Fruit fly (Drosophila melanogaster) ovary, adult (tissue): ENCODE measurements around the gene CG34296.

Source experiments
- CG17801 ChIP-seq: fragments of 200-800 bp; optimal IDR thresholded peaks from 2 replicates; lab custom pipeline; 2019; ENCODE audit warnings: missing biosample characterization, mild to moderate bottlenecking, missing genetic modification characterization, moderate library complexity; ENCODE audit not compliant: partially characterized antibody

CG34296 gene

DNA sequence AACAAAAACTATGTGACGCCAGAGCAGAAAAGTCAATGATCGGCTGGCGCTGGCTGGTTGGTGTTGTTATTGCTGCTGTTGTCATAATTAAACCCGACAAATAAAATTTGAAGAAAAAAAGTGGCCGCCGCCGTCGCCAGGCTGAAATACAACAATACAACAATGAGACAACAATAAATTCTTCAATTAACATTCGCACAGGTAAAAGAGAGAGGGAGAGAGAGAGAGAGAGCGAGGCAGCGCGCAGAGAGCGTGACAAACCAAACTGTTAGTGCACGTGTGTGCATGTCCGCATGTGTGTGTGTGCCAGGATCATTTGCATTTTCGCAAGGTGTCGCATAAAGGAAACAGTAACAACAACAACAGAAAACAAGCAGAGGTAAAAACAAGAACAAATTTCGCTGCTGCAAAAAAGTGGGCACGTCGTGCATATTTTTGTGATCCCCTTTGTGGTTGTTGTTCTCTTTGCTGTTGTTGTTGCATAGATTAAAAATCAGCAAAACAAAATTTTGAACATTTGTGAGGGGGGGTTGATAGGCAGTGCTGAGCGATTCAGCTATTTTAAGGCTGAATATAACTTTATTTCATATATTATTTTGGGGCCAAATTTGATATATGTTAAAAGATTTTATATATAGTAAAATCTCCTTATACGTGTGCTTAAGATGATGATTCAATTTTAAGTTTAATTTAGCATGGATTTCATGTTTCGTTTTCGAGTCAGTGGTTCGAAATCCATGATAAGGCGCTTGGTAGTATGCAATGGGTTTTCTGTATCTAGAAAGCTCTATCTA is 42.1 kb downstream of the CG34296 start:
- no peak for TF ChIP-seq CG17801

DNA sequence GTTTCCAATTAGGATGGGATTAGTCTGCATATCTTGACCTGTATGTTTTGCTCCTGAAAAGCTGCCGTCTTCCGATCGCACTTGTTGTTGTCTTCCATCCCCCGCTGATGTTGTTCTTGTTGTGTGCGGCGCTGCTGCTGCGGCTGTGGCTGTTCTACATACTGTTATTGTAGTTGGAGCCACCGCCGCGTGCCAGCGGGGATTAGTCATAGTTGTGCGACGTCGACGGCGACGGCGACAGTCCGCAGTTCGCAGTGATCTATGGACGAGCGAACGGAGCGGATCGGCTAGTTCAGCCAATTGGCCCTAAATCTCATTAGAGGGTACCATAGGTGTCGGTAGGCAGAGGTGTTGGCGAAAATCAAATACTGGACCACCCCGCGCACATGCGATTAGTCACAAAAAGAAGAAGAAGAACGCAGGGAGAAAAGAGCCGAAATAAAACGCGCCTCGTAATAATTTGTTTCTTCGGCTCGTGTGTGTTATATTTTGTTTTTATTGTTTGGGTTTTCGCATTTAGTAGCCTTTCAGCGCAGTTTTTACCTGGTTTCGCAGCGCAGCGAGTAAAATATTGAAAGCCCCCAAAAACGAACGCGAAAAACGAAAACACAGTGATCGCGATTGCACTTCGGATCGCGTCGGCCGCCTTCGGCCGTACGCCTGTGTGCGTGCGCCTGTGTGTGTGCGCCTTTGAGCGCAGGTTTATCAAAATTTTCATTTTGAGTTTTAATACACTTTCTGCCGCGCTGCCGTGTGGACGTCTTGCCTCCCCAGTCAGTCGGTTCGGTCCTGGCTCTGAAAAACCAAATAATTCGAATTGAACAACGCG is 43.1 kb downstream of the CG34296 start, which contains the start of gene kay:
Gene kay, plus strand, starts transcription at position 729 of the 829 bp plus-strand sequence.
- TF ChIP-seq CG17801: no peak

DNA sequence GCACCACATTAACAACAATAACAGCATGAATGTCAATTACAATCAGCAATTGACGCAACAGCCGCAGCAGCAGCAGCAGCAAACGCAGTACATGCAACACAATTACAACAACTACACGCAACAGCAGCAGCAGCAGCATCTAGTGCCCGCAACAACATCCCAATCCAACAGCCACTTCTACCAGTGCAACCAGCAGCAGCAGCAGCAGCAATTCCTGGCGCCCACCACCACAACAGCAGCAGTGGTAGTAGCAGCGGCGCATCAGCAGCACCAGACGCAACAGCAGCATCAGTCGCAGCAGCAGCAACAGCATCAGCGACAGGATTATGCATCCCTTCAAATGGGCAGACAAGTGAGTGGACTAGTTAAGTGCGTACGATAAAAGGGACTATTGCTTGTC is 44.9 kb downstream of the CG34296 start:
- TF ChIP-seq CG17801: no peak

DNA sequence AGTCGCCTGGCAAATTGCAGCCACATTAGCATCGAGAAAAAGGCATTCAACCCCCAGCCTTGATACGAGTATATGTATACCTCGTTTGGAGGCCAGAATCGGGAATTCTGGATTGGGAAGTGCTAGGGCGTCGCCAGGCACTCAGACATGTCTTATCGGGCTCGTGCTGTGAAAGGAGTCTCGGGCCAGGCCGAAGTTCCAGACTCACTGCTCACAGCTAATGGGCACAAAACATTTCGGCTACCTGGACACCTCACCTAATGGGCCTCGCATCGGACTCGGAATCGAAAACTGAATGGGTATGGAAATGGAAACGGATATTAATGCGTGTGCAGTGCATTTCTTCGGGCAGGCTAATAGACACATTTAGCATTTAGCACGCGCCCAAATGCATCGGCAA is 48.6 kb downstream of the CG34296 start:
- TF ChIP-seq CG17801: no peak

DNA sequence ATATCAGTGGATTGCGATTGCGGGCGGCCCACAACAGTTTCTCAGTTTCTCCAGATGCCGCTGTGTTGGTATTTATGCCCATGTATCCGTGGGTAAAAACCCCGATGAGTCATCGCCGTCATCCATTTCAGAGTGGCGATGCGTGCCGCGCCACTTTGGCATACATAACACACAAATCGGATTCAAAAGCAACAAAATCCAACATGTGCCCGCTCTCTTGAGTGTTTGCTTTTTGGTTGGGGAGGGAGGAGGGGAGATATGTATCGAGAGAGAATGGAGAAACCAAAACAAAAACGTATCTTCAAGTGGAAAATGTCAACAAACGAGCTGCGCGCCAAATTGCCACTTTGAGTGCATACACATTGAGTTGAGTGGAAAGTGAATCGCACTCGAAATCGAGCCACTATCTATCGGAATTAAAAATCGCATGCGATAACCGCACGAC is 49.3 kb downstream of the CG34296 start:
- TF ChIP-seq CG17801: no peak

DNA sequence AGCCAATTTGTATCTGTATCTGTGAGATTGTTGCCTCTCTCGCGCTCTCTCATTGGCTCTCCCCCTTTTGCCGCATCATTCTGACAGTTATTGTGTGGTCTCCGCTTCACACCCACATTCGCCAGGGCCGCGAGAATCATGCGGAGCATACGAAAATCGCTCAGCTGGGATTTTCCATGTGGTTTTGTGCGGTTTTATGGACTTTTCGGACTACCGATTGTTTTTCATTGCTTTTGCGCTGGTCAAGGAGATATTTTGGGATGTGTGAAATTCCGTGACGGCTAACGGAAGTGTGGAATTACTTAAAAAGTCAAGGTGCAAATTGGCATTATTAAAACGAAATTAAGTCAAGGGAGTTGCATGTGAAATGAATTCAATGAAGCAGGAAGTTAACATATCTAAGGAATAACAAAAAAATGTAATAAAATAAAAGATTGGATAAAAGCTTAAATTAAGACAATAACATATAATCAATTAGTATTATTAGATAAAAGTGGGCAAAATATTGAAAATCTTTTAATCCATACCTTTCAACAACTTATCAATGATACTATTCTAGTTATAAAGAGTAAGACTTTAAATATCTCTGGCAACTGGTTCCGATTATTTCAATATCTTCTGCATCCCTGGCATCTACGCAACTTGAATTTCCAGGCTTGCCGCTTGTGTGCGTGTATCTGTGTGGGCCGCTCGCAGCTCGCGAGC is 49.9 kb downstream of the CG34296 start:
- no peak for TF ChIP-seq CG17801
